Worm (Caenorhabditis elegans): Measurements from ENCODE around the gene T24A6.20.

T24A6.20 gene

ce11 chrV:3549553-3549952 is 3.4 kb upstream of the T24A6.20 start, which contains the start of gene sri-21:
TSS of gene sri-21 (plus strand) at chrV:3549853.
- TF ChIP-seq lin-35 (GFP tag; optimal IDR thresholded peaks at IDR 0.05) (no peak), ceh-90 (tag; optimal IDR thresholded peaks at IDR 0.05) (no peak), ztf-4 (tag; optimal IDR thresholded peaks at IDR 0.05) (no peak), hlh-17 (GFP tag; optimal IDR thresholded peaks at IDR 0.05; ENCODE audit: borderline replicate concordance) (no peak), C16A3.4 (tag; optimal IDR thresholded peaks at IDR 0.05) (no peak), blmp-1 (tag; optimal IDR thresholded peaks at IDR 0.05) (no peak), vab-15 (tag; optimal IDR thresholded peaks at IDR 0.05) (no peak), fkh-10 (GFP tag; optimal IDR thresholded peaks at IDR 0.05) (no peak), nhr-90 (tag; optimal IDR thresholded peaks at IDR 0.05; ENCODE audit: poor library complexity) (no peak), lin-15B (tag; optimal IDR thresholded peaks at IDR 0.05) (no peak), sox-4 (tag; optimal IDR thresholded peaks at IDR 0.05) (no peak), dsc-1 (tag; optimal IDR thresholded peaks at IDR 0.05) (no peak), lir-3 (tag; optimal IDR thresholded peaks at IDR 0.05; ENCODE audit: poor library complexity) (no peak), elt-2 (tag; optimal IDR thresholded peaks at IDR 0.05) (no peak), snu-23 (GFP tag; optimal IDR thresholded peaks at IDR 0.05) (no peak), nhr-11 (tag; optimal IDR thresholded peaks at IDR 0.05) (no peak), ceh-82 (tag; optimal IDR thresholded peaks at IDR 0.05) (no peak)

ce11 chrV:3551765-3552164 is 1.2 kb upstream of the T24A6.20 start, which contains the start of gene grl-28:
TSS of gene grl-28 (minus strand) at chrV:3551865.
- no peak for TF ChIP-seq skn-1 (tag; optimal IDR thresholded peaks at IDR 0.05)
- TF ChIP-seq nhr-85 (tag): peak; percentile 1
- TF ChIP-seq zip-4 (GFP tag; optimal IDR thresholded peaks at IDR 0.05): no peak
- no peak for TF ChIP-seq pqm-1 (tag; optimal IDR thresholded peaks at IDR 0.05)

DNA sequence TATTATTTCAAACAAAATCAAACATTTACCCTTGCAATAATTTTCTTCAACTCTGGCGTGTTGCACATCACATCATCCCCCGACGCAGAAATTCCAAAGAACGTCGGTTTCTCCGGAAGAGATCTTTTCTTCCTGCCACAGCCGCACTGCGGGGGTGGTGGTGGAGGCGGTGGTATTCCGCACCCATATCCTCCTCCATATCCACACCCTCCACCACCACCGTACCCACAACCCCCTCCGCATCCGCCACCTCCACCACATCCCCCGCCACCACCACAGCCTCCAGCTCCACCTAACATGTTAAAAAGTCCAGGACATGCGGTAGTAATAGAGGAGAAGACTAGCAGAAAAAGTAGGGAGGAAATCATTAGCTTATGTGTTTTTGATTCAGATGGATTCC is 1.9 kb downstream of the T24A6.20 start, which contains the start of gene grl-29:
Gene grl-29 (minus strand): TSS at position 368 of the 400 bp plus-strand sequence.
- no peak for TF ChIP-seq vab-15 (tag; optimal IDR thresholded peaks at IDR 0.05)
- no peak for TF ChIP-seq aha-1 (tag; optimal IDR thresholded peaks at IDR 0.05)
- TF ChIP-seq C34B4.2 (tag; optimal IDR thresholded peaks at IDR 0.05): no peak
- no peak for TF ChIP-seq alr-1 (tag; optimal IDR thresholded peaks at IDR 0.05; ENCODE audit: borderline replicate concordance)
- TF ChIP-seq egl-13 (tag; optimal IDR thresholded peaks at IDR 0.05): no peak
- no peak for TF ChIP-seq fos-1 (tag; optimal IDR thresholded peaks at IDR 0.05)
- no peak for TF ChIP-seq tlp-1 (tag; optimal IDR thresholded peaks at IDR 0.05)
- no peak for TF ChIP-seq pag-3 (tag; optimal IDR thresholded peaks at IDR 0.05; ENCODE audit: borderline replicate concordance, insufficient read depth)
- no peak for TF ChIP-seq sptf-1 (tag; optimal IDR thresholded peaks at IDR 0.05)
- no peak for TF ChIP-seq dsc-1 (tag; optimal IDR thresholded peaks at IDR 0.05)
- no peak for TF ChIP-seq swsn-7 (tag; optimal IDR thresholded peaks at IDR 0.05)
- no peak for TF ChIP-seq unc-62 (GFP tag; optimal IDR thresholded peaks at IDR 0.05)
- TF ChIP-seq nhr-77 (tag; optimal IDR thresholded peaks at IDR 0.05): no peak
- TF ChIP-seq ztf-11 (tag; optimal IDR thresholded peaks at IDR 0.05): no peak
- TF ChIP-seq lsy-2 (tag; optimal IDR thresholded peaks at IDR 0.05): no peak
- no peak for TF ChIP-seq grh-1 (GFP tag; IDR thresholded peaks at IDR 0.05)
- TF ChIP-seq mef-2 (tag; optimal IDR thresholded peaks at IDR 0.05): no peak
- TF ChIP-seq tbx-2 (tag; optimal IDR thresholded peaks at IDR 0.05): no peak
- no peak for TF ChIP-seq nhr-19 (GFP tag; conservative IDR thresholded peaks at IDR 0.05)

DNA sequence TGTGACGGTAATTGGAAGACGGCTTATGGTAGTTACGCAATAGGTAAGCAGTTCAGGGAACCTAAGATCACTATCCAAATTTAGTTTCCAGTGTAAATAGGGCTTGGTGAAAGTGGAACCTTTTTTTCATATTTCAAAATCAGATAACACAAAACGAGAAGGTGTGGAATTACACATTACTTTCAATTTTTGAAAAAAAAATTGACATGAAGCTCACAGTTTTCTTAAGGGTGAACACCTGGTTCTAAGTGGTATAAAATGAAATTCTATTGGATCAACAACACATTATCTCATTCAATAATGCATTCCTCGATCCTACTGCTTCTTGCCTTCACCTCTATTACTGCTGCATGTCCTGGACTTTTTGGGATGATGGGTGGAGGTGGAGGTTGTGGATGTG is 3.1 kb downstream of the T24A6.20 start, which contains the start of gene grl-30:
Gene grl-30 (plus strand): TSS at position 301 of the 400 bp plus-strand sequence.
- TF ChIP-seq ama-1 (optimal IDR thresholded peaks at IDR 0.05) (no peak), grh-1 (GFP tag; IDR thresholded peaks at IDR 0.05) (no peak), nhr-47 (tag; optimal IDR thresholded peaks at IDR 0.05) (no peak), lsy-2 (tag; optimal IDR thresholded peaks at IDR 0.05) (no peak), fkh-8 (tag; optimal IDR thresholded peaks at IDR 0.05) (no peak), unc-30 (tag; optimal IDR thresholded peaks at IDR 0.05) (no peak), unc-86 (tag; optimal IDR thresholded peaks at IDR 0.05) (no peak), ceh-90 (tag; optimal IDR thresholded peaks at IDR 0.05) (no peak), lin-39 (tag; optimal IDR thresholded peaks at IDR 0.05) (no peak), lin-14 (GFP tag; optimal IDR thresholded peaks at IDR 0.05) (no peak), lir-3 (tag; optimal IDR thresholded peaks at IDR 0.05; ENCODE audit: poor library complexity) (no peak), unc-98 (GFP tag; IDR thresholded peaks at IDR 0.05) (no peak), sox-4 (tag; optimal IDR thresholded peaks at IDR 0.05) (no peak), nhr-71 (tag; optimal IDR thresholded peaks at IDR 0.05) (no peak), sptf-1 (tag; optimal IDR thresholded peaks at IDR 0.05) (no peak), vab-15 (tag; optimal IDR thresholded peaks at IDR 0.05) (no peak), nhr-12 (tag; optimal IDR thresholded peaks at IDR 0.05) (no peak)

All from whole organism, L1 larva.